Fruit fly (Drosophila melanogaster): ENCODE results near the gene CG34124.

CG34124 gene

DNA sequence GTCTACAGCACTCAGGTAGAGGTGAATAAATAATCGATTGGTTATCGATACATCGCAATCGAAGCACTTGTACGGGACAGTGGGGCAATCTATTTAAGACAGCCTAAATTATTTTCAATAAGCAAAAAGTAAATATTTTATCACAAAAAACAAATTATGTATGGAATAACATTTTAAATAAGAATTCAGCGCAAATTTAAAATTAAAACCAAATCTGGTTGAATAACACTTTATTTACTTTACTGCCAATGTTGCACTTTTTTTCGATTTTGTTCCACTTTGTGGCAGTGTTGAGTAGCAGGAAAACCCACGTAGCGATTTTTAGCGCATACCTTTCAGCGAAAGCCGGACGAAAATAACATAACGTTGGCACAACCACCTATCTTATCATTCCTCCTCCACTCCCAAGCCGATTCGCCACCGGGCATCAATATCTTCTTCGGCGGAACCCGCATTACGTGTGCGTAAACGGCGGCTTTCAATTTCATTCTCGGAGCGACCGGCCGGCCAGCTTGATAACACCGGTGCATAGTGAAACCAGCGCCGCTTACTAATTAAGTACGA lies 18.9 kb downstream of the CG34124 start, which contains the start of the genes Gmd and CG3792 (continued):
- TF ChIP-seq CG17361 (GFP tag; IDR thresholded peaks at IDR 0.05) = peak; percentile 98
- TF ChIP-seq ap (GFP tag; IDR thresholded peaks at IDR 0.05) = peak; percentile 95
- TF ChIP-seq Oaz (GFP tag; IDR thresholded peaks at IDR 0.05) = peak; percentile 89
- TF ChIP-seq CG7963 (GFP tag; IDR thresholded peaks at IDR 0.05; ENCODE audit: partially characterized antibody) = peak; percentile 76
- peak; percentile 86 for TF ChIP-seq p53 (GFP tag; optimal IDR thresholded peaks at IDR 0.05)
- peak; percentile 61; the same call in 1 of the 3 replicates for TF ChIP-seq mld (GFP tag; IDR thresholded peaks at IDR 0.05; ENCODE audit: partially characterized antibody)
- peak; percentile 84 for TF ChIP-seq CG16813 (GFP tag; IDR thresholded peaks at IDR 0.05; ENCODE audit: partially characterized antibody)
- peak; percentile 81 for TF ChIP-seq bbx (GFP tag; IDR thresholded peaks at IDR 0.05; ENCODE audit: partially characterized antibody)
- TF ChIP-seq Ada2b (GFP tag; IDR thresholded peaks at IDR 0.05) = peak; percentile 96
- peak; percentile 92 for TF ChIP-seq Six4 (GFP tag; optimal IDR thresholded peaks at IDR 0.05)
- no peak for TF ChIP-seq Jarid2 (GFP tag; optimal IDR thresholded peaks at IDR 0.05)
- TF ChIP-seq CG7556 (GFP tag; optimal IDR thresholded peaks at IDR 0.05) = peak; percentile 96
- peak; percentile 94 for TF ChIP-seq tx (GFP tag; optimal IDR thresholded peaks at IDR 0.05)
- TF ChIP-seq B-H2 (GFP tag; optimal IDR thresholded peaks at IDR 0.05) = peak; percentile 96
- TF ChIP-seq ERR (GFP tag; optimal IDR thresholded peaks at IDR 0.05) = peak; percentile 90
- peak; percentile 81 for TF ChIP-seq CG17802 (tag; optimal IDR thresholded peaks at IDR 0.05)
- peak; percentile 92 for TF ChIP-seq CG6813 (GFP tag; optimal IDR thresholded peaks at IDR 0.05)
- TF ChIP-seq grn (GFP tag; optimal IDR thresholded peaks at IDR 0.05) = peak; percentile 59
- peak; percentile 94 for TF ChIP-seq pum (GFP tag; optimal IDR thresholded peaks at IDR 0.05)
- peak in 1 of 3 experiments; percentile 97 for TF ChIP-seq lola (GFP tag; optimal IDR thresholded peaks at IDR 0.05)
- TF ChIP-seq trem (tag; optimal IDR thresholded peaks at IDR 0.05) = peak; percentile 94
- peak; percentile 90 for TF ChIP-seq caup (GFP tag; optimal IDR thresholded peaks at IDR 0.05; ENCODE audit: severe bottlenecking)
- peak; percentile 77 for TF ChIP-seq CG7271 (tag; optimal IDR thresholded peaks at IDR 0.05)
- TF ChIP-seq CG2678 (tag; optimal IDR thresholded peaks at IDR 0.05) = peak; percentile 97
- TF ChIP-seq CG5180 (GFP tag; optimal IDR thresholded peaks at IDR 0.05) = no peak
- peak; percentile 84; the same call in 1 of the 2 replicates for TF ChIP-seq sens-2 (GFP tag; IDR thresholded peaks at IDR 0.05)
- peak; percentile 78 for TF ChIP-seq CG3407 (GFP tag; optimal IDR thresholded peaks at IDR 0.05)
- peak; percentile 62 for TF ChIP-seq crol (GFP tag; IDR thresholded peaks at IDR 0.05)
- peak; percentile 81 for TF ChIP-seq emc (GFP tag; optimal IDR thresholded peaks at IDR 0.05)
- peak; percentile 87 for TF ChIP-seq HmgD (GFP tag; optimal IDR thresholded peaks at IDR 0.05)
- TF ChIP-seq crc (GFP tag; optimal IDR thresholded peaks at IDR 0.05) = peak; percentile 90
- TF ChIP-seq Hand (GFP tag; optimal IDR thresholded peaks at IDR 0.05) = peak; percentile 68
- TF ChIP-seq CG6654 (GFP tag; optimal IDR thresholded peaks at IDR 0.05) = peak; percentile 81
- peak; percentile 94 for TF ChIP-seq CG11093 (GFP tag; IDR thresholded peaks at IDR 0.05)
- TF ChIP-seq NC2α (GFP tag; optimal IDR thresholded peaks at IDR 0.05) = peak; percentile 90
- TF ChIP-seq CG4282 (GFP tag; optimal IDR thresholded peaks at IDR 0.05) = peak; percentile 96
- TF ChIP-seq CG8478 (optimal IDR thresholded peaks at IDR 0.05) = no peak
- TF ChIP-seq onecut (GFP tag; IDR thresholded peaks at IDR 0.05) = peak; percentile 89
- TF ChIP-seq Nf-YB (GFP tag; optimal IDR thresholded peaks at IDR 0.05) = peak; percentile 82
- peak; percentile 82 for TF ChIP-seq CG33557 (GFP tag; optimal IDR thresholded peaks at IDR 0.05)
- TF ChIP-seq mirr (GFP tag; optimal IDR thresholded peaks at IDR 0.05) = peak; percentile 83
- TF ChIP-seq HmgZ (tag; optimal IDR thresholded peaks at IDR 0.05) = peak; percentile 96
- TF ChIP-seq org-1 (GFP tag; optimal IDR thresholded peaks at IDR 0.05) = peak; percentile 91
- TF ChIP-seq CG2202 (tag; optimal IDR thresholded peaks at IDR 0.05) = peak; percentile 73
- peak; percentile 96 for TF ChIP-seq CG6272 (GFP tag; IDR thresholded peaks at IDR 0.05)
- peak; percentile 78 for TF ChIP-seq tup (GFP tag; optimal IDR thresholded peaks at IDR 0.05)
- peak; percentile 95 for TF ChIP-seq CG8290 (GFP tag; optimal IDR thresholded peaks at IDR 0.05)
- peak; percentile 82 to 84 for TF ChIP-seq CG8290 (tag; optimal IDR thresholded peaks at IDR 0.05)
- TF ChIP-seq nom (GFP tag; optimal IDR thresholded peaks at IDR 0.05) = peak; percentile 91
- peak; percentile 80 for TF ChIP-seq run (tag; optimal IDR thresholded peaks at IDR 0.05)

All from whole organism, embryonic.